Fruit fly (Drosophila melanogaster) whole organism, embryonic: Measurements from ENCODE around the gene mthl1.

Experiments used
- Abd-B ChIP-seq: fragments of 200-800 bp; sonication (Bioruptor generic); optimal IDR thresholded peaks from 2 replicates; lab custom pipeline; 2018; ENCODE audit warnings: missing biosample characterization, mild to moderate bottlenecking, missing genetic modification characterization, moderate library complexity
- Ada2b ChIP-seq: fragments of 200-800 bp; sonication (Bioruptor generic); IDR thresholded peaks from 2 replicates; pipeline ENCODE4 v1.3.6; 2022; ENCODE audit warnings: missing biosample characterization, missing genetic modification characterization
- Adf1 ChIP-seq: fragments of 200-800 bp; sonication (Bioruptor generic); IDR thresholded peaks from 2 replicates; pipeline ENCODE4 v1.3.6; 2022; ENCODE audit warnings: missing biosample characterization, missing genetic modification characterization
- Asciz ChIP-seq: fragments of 200-800 bp; sonication (Bioruptor generic); optimal IDR thresholded peaks from 2 replicates; lab custom pipeline; 2017; ENCODE audit warnings: missing biosample characterization, mild to moderate bottlenecking, missing genetic modification characterization, missing genetic modification reagents
- BEAF-32 ChIP-seq: fragments of 200-800 bp; sonication (Bioruptor generic); optimal IDR thresholded peaks from 3 replicates; lab custom pipeline; 2017; ENCODE audit warnings: missing biosample characterization, missing genetic modification characterization, mild to moderate bottlenecking, moderate library complexity, missing genetic modification reagents
- Bteb2 ChIP-seq: fragments of 200-800 bp; sonication (Bioruptor generic); optimal IDR thresholded peaks from 2 replicates; lab custom pipeline; 2016; ENCODE audit warnings: missing biosample characterization, missing genetic modification characterization
- CG12391 ChIP-seq: fragments of 200-800 bp; sonication (Bioruptor generic); optimal IDR thresholded peaks from 3 replicates; lab custom pipeline; 2018; ENCODE audit warnings: missing biosample characterization, mild to moderate bottlenecking, missing genetic modification characterization, moderate library complexity
- CG12659 ChIP-seq: fragments of 200-800 bp; sonication (Bioruptor generic); optimal IDR thresholded peaks from 3 replicates; lab custom pipeline; 2017; ENCODE audit warnings: mild to moderate bottlenecking, missing biosample characterization, missing genetic modification reagents, missing genetic modification characterization
- CG13894 ChIP-seq: fragments of 200-800 bp; sonication (Bioruptor generic); optimal IDR thresholded peaks from 3 replicates; lab custom pipeline; 2018; ENCODE audit warnings: missing biosample characterization, mild to moderate bottlenecking, missing genetic modification characterization, moderate library complexity
- CG17186 ChIP-seq: fragments of 200-800 bp; sonication (Bioruptor generic); optimal IDR thresholded peaks from 3 replicates; lab custom pipeline; 2017; ENCODE audit warnings: missing biosample characterization, missing genetic modification reagents, missing genetic modification characterization
- CG17328 ChIP-seq: fragments of 200-800 bp; sonication (Bioruptor generic); IDR thresholded peaks from 2 replicates; pipeline ENCODE4 v1.3.6; 2022; ENCODE audit warnings: missing biosample characterization, missing genetic modification characterization
- CG17568 ChIP-seq: fragments of 200-800 bp; sonication (Bioruptor generic); optimal IDR thresholded peaks from 2 replicates; lab custom pipeline; 2018; ENCODE audit warnings: missing biosample characterization, mild to moderate bottlenecking, missing genetic modification characterization, moderate library complexity
- CG17912 ChIP-seq: fragments of 200-800 bp; sonication (Bioruptor generic); optimal IDR thresholded peaks from 2 replicates; lab custom pipeline; 2018; ENCODE audit warnings: missing biosample characterization, mild to moderate bottlenecking, missing genetic modification characterization
- CG18619 ChIP-seq: fragments of 200-800 bp; sonication (Bioruptor generic); optimal IDR thresholded peaks from 3 replicates; lab custom pipeline; 2017; ENCODE audit warnings: missing biosample characterization, mild to moderate bottlenecking, missing genetic modification characterization
- CG4404 ChIP-seq: fragments of 200-800 bp; sonication (Bioruptor generic); IDR thresholded peaks from 2 replicates; pipeline ENCODE4 v1.3.6; 2022; ENCODE audit warnings: missing biosample characterization, missing genetic modification characterization
- CG6854 ChIP-seq: fragments of 200-800 bp; sonication (Bioruptor generic); optimal IDR thresholded peaks from 3 replicates; lab custom pipeline; 2017; ENCODE audit warnings: missing biosample characterization, mild to moderate bottlenecking, missing genetic modification characterization
- CG7745 ChIP-seq: fragments of 200-800 bp; sonication (Bioruptor generic); optimal IDR thresholded peaks from 2 replicates; lab custom pipeline; 2018; ENCODE audit warnings: missing biosample characterization, mild to moderate bottlenecking, missing genetic modification characterization, moderate library complexity
- CG8478 ChIP-seq: fragments of >200 bp; optimal IDR thresholded peaks from 2 replicates; lab custom pipeline; 2018
- CG9437 ChIP-seq: fragments of 200-800 bp; sonication (Bioruptor generic); optimal IDR thresholded peaks from 2 replicates; lab custom pipeline; 2018; ENCODE audit warnings: missing biosample characterization, mild to moderate bottlenecking, missing genetic modification characterization
- Fer2 ChIP-seq: fragments of 200-800 bp; sonication (Bioruptor generic); optimal IDR thresholded peaks from 2 replicates; lab custom pipeline; 2018; ENCODE audit warnings: missing biosample characterization, mild to moderate bottlenecking, missing genetic modification characterization, moderate library complexity
- HmgD ChIP-seq: fragments of 200-800 bp; sonication (Bioruptor generic); optimal IDR thresholded peaks from 3 replicates; lab custom pipeline; 2016; ENCODE audit warnings: missing biosample characterization, missing genetic modification characterization
- HmgZ ChIP-seq: fragments of 200-800 bp; sonication (Bioruptor generic); optimal IDR thresholded peaks from 2 replicates; lab custom pipeline; 2018; ENCODE audit warnings: missing biosample characterization, mild to moderate bottlenecking, missing genetic modification characterization
- Hmr ChIP-seq: fragments of 200-800 bp; sonication (Bioruptor generic); optimal IDR thresholded peaks from 3 replicates; lab custom pipeline; 2017; ENCODE audit warnings: mild to moderate bottlenecking, missing biosample characterization, missing genetic modification reagents, missing genetic modification characterization
- Lhr ChIP-seq: fragments of 200-800 bp; sonication (Bioruptor generic); optimal IDR thresholded peaks from 3 replicates; lab custom pipeline; 2017; ENCODE audit warnings: mild to moderate bottlenecking, missing biosample characterization, missing genetic modification reagents, missing genetic modification characterization
- Mad ChIP-seq: fragments of 200-800 bp; sonication (Bioruptor generic); optimal IDR thresholded peaks from 2 replicates; lab custom pipeline; 2016; ENCODE audit warnings: missing biosample characterization, missing genetic modification characterization
- Mrtf ChIP-seq: fragments of 200-800 bp; sonication (Bioruptor generic); IDR thresholded peaks from 3 replicates; pipeline ENCODE4 v1.3.6; 2022; ENCODE audit warnings: missing biosample characterization, missing genetic modification characterization
- Pdp1 ChIP-seq, 2 experiments: fragments of 200-800 bp; sonication (Bioruptor generic); optimal IDR thresholded peaks; 3 replicates each; lab custom pipeline; 2016; ENCODE audit warnings: missing biosample characterization in 2 of 2, missing genetic modification characterization in 2 of 2, mild to moderate bottlenecking in 1 of 2, moderate library complexity in 1 of 2
- Sry-β ChIP-seq: fragments of 200-800 bp; sonication (Bioruptor generic); optimal IDR thresholded peaks from 2 replicates; lab custom pipeline; 2018; ENCODE audit warnings: missing biosample characterization, mild to moderate bottlenecking, missing genetic modification characterization, moderate library complexity
- Xrp1 ChIP-seq: fragments of 200-800 bp; sonication (Bioruptor generic); IDR thresholded peaks from 2 replicates; pipeline ENCODE4 v1.3.6; 2022; ENCODE audit warnings: missing biosample characterization, missing genetic modification characterization
- ap ChIP-seq: fragments of 200-800 bp; sonication (Bioruptor generic); IDR thresholded peaks from 2 replicates; pipeline ENCODE4 v1.3.6; 2022; ENCODE audit warnings: missing biosample characterization, missing genetic modification characterization
- ase ChIP-seq: fragments of 200-800 bp; sonication (Bioruptor generic); IDR thresholded peaks from 3 replicates; pipeline ENCODE4 v1.3.6; 2022; ENCODE audit warnings: missing biosample characterization, missing genetic modification characterization
- bbx ChIP-seq: fragments of 200-800 bp; sonication (Bioruptor generic); IDR thresholded peaks from 2 replicates; pipeline ENCODE4 v1.3.6; 2022; ENCODE audit warnings: missing biosample characterization, missing genetic modification characterization; ENCODE audit not compliant: partially characterized antibody
- croc ChIP-seq: fragments of 200-800 bp; sonication (Bioruptor generic); conservative IDR thresholded peaks from 3 replicates; pipeline ENCODE4 v1.3.6; 2022; ENCODE audit warnings: missing biosample characterization, missing genetic modification characterization
- crp ChIP-seq, 2 experiments: fragments of 200-800 bp; sonication (Bioruptor generic); optimal IDR thresholded peaks; 2 replicates in 1 of 2; 3 replicates in 1 of 2; lab custom pipeline; 2017; ENCODE audit warnings: missing biosample characterization in 2 of 2, missing genetic modification characterization in 2 of 2, mild to moderate bottlenecking in 1 of 2, moderate library complexity in 1 of 2
- dpn ChIP-seq, 2 experiments: fragments of 200-800 bp; sonication (Bioruptor generic); optimal IDR thresholded peaks; 3 replicates each; lab custom pipeline; 2016; ENCODE audit warnings: missing biosample characterization in 2 of 2, missing genetic modification characterization in 2 of 2
- hkb ChIP-seq, 2 experiments: fragments of 200-800 bp in 1 of 2; fragments of >200 bp in 1 of 2; sonication (Bioruptor generic) in 1 of 2; IDR thresholded peaks in 1 of 2; optimal IDR thresholded peaks in 1 of 2; 2 replicates each; pipeline versions ENCODE4 v1.3.6 to Lab custom; 2017 to 2022; ENCODE audit warnings: missing biosample characterization in 1 of 2, missing genetic modification characterization in 1 of 2
- lbe ChIP-seq: fragments of 200-800 bp; sonication (Bioruptor generic); optimal IDR thresholded peaks from 2 replicates; lab custom pipeline; 2016; ENCODE audit warnings: missing biosample characterization, mild to moderate bottlenecking, missing genetic modification characterization
- lov ChIP-seq, 2 experiments: fragments of 200-800 bp in 1 of 2; fragments of >200 bp in 1 of 2; sonication (Bioruptor generic) in 1 of 2; IDR thresholded peaks in 1 of 2; optimal IDR thresholded peaks in 1 of 2; 2 replicates in 1 of 2; 3 replicates in 1 of 2; pipeline versions ENCODE4 v1.3.6 to Lab custom; 2017 to 2022; ENCODE audit warnings: missing biosample characterization in 1 of 2, missing genetic modification characterization in 1 of 2
- p53 ChIP-seq: fragments of 200-800 bp; sonication (Bioruptor generic); optimal IDR thresholded peaks from 2 replicates; lab custom pipeline; 2016; ENCODE audit warnings: missing biosample characterization, missing genetic modification characterization
- pzg ChIP-seq: fragments of 200-800 bp; sonication (Bioruptor generic); optimal IDR thresholded peaks from 3 replicates; lab custom pipeline; 2018; ENCODE audit warnings: missing biosample characterization, mild to moderate bottlenecking, missing genetic modification characterization, moderate library complexity
- rib ChIP-seq: fragments of 200-800 bp; sonication (Bioruptor generic); IDR thresholded peaks from 2 replicates; pipeline ENCODE4 v1.3.6; 2022; ENCODE audit warnings: missing biosample characterization, missing genetic modification characterization
- salm ChIP-seq: fragments of 200-800 bp; sonication (Bioruptor generic); optimal IDR thresholded peaks from 2 replicates; lab custom pipeline; 2018; ENCODE audit warnings: missing biosample characterization, mild to moderate bottlenecking, missing genetic modification characterization
- sd ChIP-seq: fragments of 200-800 bp; sonication (Bioruptor generic); optimal IDR thresholded peaks from 3 replicates; lab custom pipeline; 2018; ENCODE audit warnings: missing biosample characterization, mild to moderate bottlenecking, missing genetic modification characterization, moderate library complexity
- sens ChIP-seq: fragments of 200-800 bp; sonication (Bioruptor generic); peaks from one replicate; lab custom pipeline; 2016; ENCODE audit warnings: missing biosample characterization, missing genetic modification characterization
- seq ChIP-seq: fragments of 200-800 bp; sonication (Bioruptor generic); IDR thresholded peaks from 2 replicates; pipeline ENCODE4 v1.3.6; 2022; ENCODE audit warnings: missing biosample characterization, missing genetic modification characterization
- slou ChIP-seq: fragments of 200-800 bp; sonication (Bioruptor generic); optimal IDR thresholded peaks from 3 replicates; lab custom pipeline; 2016; ENCODE audit warnings: missing biosample characterization, missing genetic modification characterization
- stwl ChIP-seq: fragments of 200-800 bp; sonication (Bioruptor generic); optimal IDR thresholded peaks from 3 replicates; lab custom pipeline; 2018; ENCODE audit warnings: missing biosample characterization, mild to moderate bottlenecking, missing genetic modification characterization, moderate library complexity
- tx ChIP-seq: fragments of 200-800 bp; sonication (Bioruptor generic); optimal IDR thresholded peaks from 2 replicates; lab custom pipeline; 2016; ENCODE audit warnings: missing biosample characterization, missing genetic modification characterization
- usp ChIP-seq: fragments of >200 bp; optimal IDR thresholded peaks from 2 replicates; lab custom pipeline; 2017; ENCODE audit warnings: missing biosample characterization, missing genetic modification characterization
- zf30C ChIP-seq: fragments of 200-800 bp; sonication (Bioruptor generic); optimal IDR thresholded peaks from 3 replicates; lab custom pipeline; 2018; ENCODE audit warnings: missing biosample characterization, mild to moderate bottlenecking, missing genetic modification characterization

Gene mthl1

DNA sequence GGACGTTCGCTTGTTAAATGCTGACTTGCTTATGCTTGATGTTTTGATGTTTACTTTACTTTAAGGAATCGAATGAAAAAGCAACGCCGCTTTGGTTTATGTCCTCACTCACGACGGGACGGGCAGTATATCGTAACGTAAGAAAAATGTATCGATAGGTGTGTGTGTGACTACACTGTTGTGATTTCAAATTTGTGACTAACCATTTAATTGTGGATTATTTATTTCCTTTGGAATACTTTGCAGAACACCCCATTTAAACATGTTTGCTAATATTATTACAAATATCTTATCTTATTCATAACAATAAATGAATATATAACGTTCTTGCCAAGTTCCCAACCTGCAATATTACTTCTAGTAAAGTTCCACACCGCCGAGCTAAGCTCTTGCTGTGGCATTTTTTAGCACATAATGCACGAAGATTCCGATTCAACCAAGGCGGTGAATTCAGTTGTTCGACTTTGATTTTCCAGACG lies 14.2 kb downstream of the mthl1 start, which contains the start of the genes Nemp and r (continued):
- peak; percentile 60 for TF ChIP-seq CG8478
- peak; percentile 57 for TF ChIP-seq CG12659 (GFP tag; lab: Kevin White, UChicago)
- TF ChIP-seq Pdp1 (GFP tag; optimal IDR thresholded peaks at IDR 0.05; lab: Kevin White, UChicago): peak in 1 of 2 experiments; percentile 4
- TF ChIP-seq Xrp1 (GFP tag; lab: Robert Waterston, UW): no peak
- no peak for TF ChIP-seq HmgD (GFP tag; lab: Kevin White, UChicago)
- no peak for TF ChIP-seq usp (GFP tag; lab: Kevin White, UChicago)
- no peak for TF ChIP-seq CG12391 (tag; lab: Kevin White, UChicago)
- peak; percentile 80 for TF ChIP-seq Lhr (GFP tag; lab: Kevin White, UChicago)
- no peak for TF ChIP-seq salm (tag; lab: Kevin White, UChicago)
- TF ChIP-seq CG17568 (GFP tag; lab: Kevin White, UChicago): no peak
- no peak for TF ChIP-seq Ada2b (GFP tag; lab: Robert Waterston, UW)
- TF ChIP-seq Mrtf (GFP tag; lab: Robert Waterston, UW): no peak
- TF ChIP-seq crp (GFP tag; optimal IDR thresholded peaks at IDR 0.05; lab: Kevin White, UChicago): no peak
- TF ChIP-seq CG9437 (GFP tag; lab: Kevin White, UChicago): peak; percentile 100
- TF ChIP-seq CG13894 (tag; lab: Kevin White, UChicago): no peak
- TF ChIP-seq CG7745 (tag; lab: Kevin White, UChicago): no peak
- TF ChIP-seq sd (tag; lab: Kevin White, UChicago): peak; percentile 39
- TF ChIP-seq stwl (tag; lab: Kevin White, UChicago): peak; percentile 40
- TF ChIP-seq ap (GFP tag; lab: Robert Waterston, UW): no peak
- TF ChIP-seq Mad (GFP tag; lab: Kevin White, UChicago): no peak
- peak; percentile 40 for TF ChIP-seq HmgZ (tag; lab: Kevin White, UChicago)
- peak; percentile 72 for TF ChIP-seq p53 (GFP tag; lab: Kevin White, UChicago)
- no peak for TF ChIP-seq seq (GFP tag; lab: Robert Waterston, UW)
- no peak for TF ChIP-seq croc (GFP tag; lab: Robert Waterston, UW)
- TF ChIP-seq zf30C: no peak
- no peak for TF ChIP-seq slou
- TF ChIP-seq Abd-B (GFP tag; lab: Kevin White, UChicago): peak; percentile 47
- no peak for TF ChIP-seq CG17912 (GFP tag; lab: Kevin White, UChicago)
- TF ChIP-seq bbx (GFP tag; lab: Robert Waterston, UW): peak; percentile 62
- peak; percentile 89 for TF ChIP-seq BEAF-32
- no peak for TF ChIP-seq Fer2 (tag; lab: Kevin White, UChicago)
- TF ChIP-seq Adf1 (GFP tag; lab: Robert Waterston, UW): no peak
- peak; percentile 70 for TF ChIP-seq pzg (GFP tag; lab: Kevin White, UChicago)
- peak; percentile 54 for TF ChIP-seq sens (GFP tag; lab: Kevin White, UChicago)
- TF ChIP-seq Sry-β (GFP tag; lab: Kevin White, UChicago): no peak
- TF ChIP-seq lbe (GFP tag; lab: Kevin White, UChicago): no peak
- TF ChIP-seq Bteb2: no peak
- no peak for TF ChIP-seq dpn (GFP tag; optimal IDR thresholded peaks at IDR 0.05; lab: Kevin White, UChicago)
- no peak for TF ChIP-seq ase (GFP tag; lab: Robert Waterston, UW)
- TF ChIP-seq Hmr (GFP tag; lab: Kevin White, UChicago): peak; percentile 41
- TF ChIP-seq CG6854 (GFP tag; lab: Kevin White, UChicago): no peak
- TF ChIP-seq lov (optimal IDR thresholded peaks at IDR 0.05; lab: Kevin White, UChicago): no peak
- no peak for TF ChIP-seq lov (GFP tag; IDR thresholded peaks at IDR 0.05; lab: Robert Waterston, UW)
- TF ChIP-seq rib (GFP tag; lab: Robert Waterston, UW): no peak
- TF ChIP-seq CG17186: peak; percentile 28
- peak; percentile 57 for TF ChIP-seq hkb (optimal IDR thresholded peaks at IDR 0.05; lab: Kevin White, UChicago)
- no peak for TF ChIP-seq hkb (GFP tag; IDR thresholded peaks at IDR 0.05; lab: Robert Waterston, UW)
- no peak for TF ChIP-seq CG18619 (GFP tag; lab: Kevin White, UChicago)
- TF ChIP-seq CG4404 (GFP tag; lab: Robert Waterston, UW): no peak
- TF ChIP-seq tx: no peak
- no peak for TF ChIP-seq CG17328 (GFP tag; lab: Robert Waterston, UW)
- TF ChIP-seq Asciz (GFP tag; lab: Kevin White, UChicago): no peak
